Worm (Caenorhabditis elegans) whole organism, mixed stage, embryonic: ENCODE results near the gene gcl-1.

Experiments used
- ceh-83 ChIP-seq: fragments of 200-800 bp; sonication (Bioruptor generic); optimal IDR thresholded peaks from 2 replicates; lab custom pipeline; 2018; ENCODE audit warnings: mild to moderate bottlenecking, missing genetic modification characterization, missing compliant biosample characterization
- ces-1 ChIP-seq: fragments of 150-350 bp; optimal IDR thresholded peaks from 2 replicates; lab custom pipeline; 2014; ENCODE audit warnings: missing biosample characterization, missing genetic modification reagents, missing genetic modification characterization
- cnd-1 ChIP-seq: fragments of 200-800 bp; sonication (Bioruptor generic); optimal IDR thresholded peaks from 2 replicates; lab custom pipeline; 2018; ENCODE audit warnings: mild to moderate bottlenecking, missing genetic modification characterization, missing compliant biosample characterization
- elt-3 ChIP-seq: fragments of 150-350 bp; optimal IDR thresholded peaks from 2 replicates; lab custom pipeline; 2014; ENCODE audit warnings: missing biosample characterization, missing genetic modification characterization
- hlh-1 ChIP-seq: fragments of 150-350 bp; optimal IDR thresholded peaks from 2 replicates; lab custom pipeline; 2014; ENCODE audit warnings: missing biosample characterization, missing genetic modification reagents, missing genetic modification characterization
- lin-13 ChIP-seq: fragments of 150-350 bp; optimal IDR thresholded peaks from 2 replicates; lab custom pipeline; 2014; ENCODE audit warnings: missing biosample characterization, missing genetic modification characterization
- mab-5 ChIP-seq: fragments of 150-350 bp; optimal IDR thresholded peaks from 2 replicates; lab custom pipeline; 2014; ENCODE audit warnings: missing biosample characterization, missing genetic modification characterization
- nhr-76 ChIP-seq: sonication (generic microtip); optimal IDR thresholded peaks from 2 replicates; lab custom pipeline; 2017; ENCODE audit warnings: missing biosample characterization, missing genetic modification characterization
- pha-4 ChIP-seq: fragments of 150-350 bp; optimal IDR thresholded peaks from 2 replicates; lab custom pipeline; 2018; ENCODE audit warnings: missing biosample characterization, missing genetic modification reagents, missing genetic modification characterization
- snpc-4 ChIP-seq: fragments of 150-350 bp; optimal IDR thresholded peaks from 2 replicates; lab custom pipeline; 2014; ENCODE audit warnings: missing biosample characterization, missing genetic modification characterization
- sptf-1 ChIP-seq: sonication (generic microtip); optimal IDR thresholded peaks from 2 replicates; lab custom pipeline; 2017; ENCODE audit warnings: mild to moderate bottlenecking, missing genetic modification characterization, moderate library complexity, missing compliant biosample characterization
- unc-120 ChIP-seq: sonication (generic microtip); optimal IDR thresholded peaks from 2 replicates; lab custom pipeline; 2017; ENCODE audit warnings: missing genetic modification characterization, missing compliant biosample characterization; ENCODE audit not compliant: poor library complexity, severe bottlenecking
- unc-39 ChIP-seq: fragments of 150-350 bp; optimal IDR thresholded peaks from 2 replicates; lab custom pipeline; 2014; ENCODE audit warnings: missing biosample characterization, missing genetic modification characterization

ce11 chrIV:13408018-13408417 is 4.7 kb downstream of the gcl-1 start, which contains the start of gene Y62E10A.19:
- no peak for TF ChIP-seq ceh-83 (GFP tag; lab: Kevin White, UChicago)
- no peak for TF ChIP-seq snpc-4
- no peak for TF ChIP-seq unc-120 (tag; lab: Kevin White, UChicago)
- TF ChIP-seq pha-4 (tag; lab: Kevin White, UChicago), result no peak
- no peak for TF ChIP-seq cnd-1 (tag; lab: Kevin White, UChicago)
- no peak for TF ChIP-seq nhr-76 (tag; lab: Kevin White, UChicago)
- no peak for TF ChIP-seq mab-5
- no peak for TF ChIP-seq unc-39 (tag; lab: Kevin White, UChicago)
- no peak for TF ChIP-seq lin-13 (tag; lab: Kevin White, UChicago)
- no peak for TF ChIP-seq sptf-1 (tag; lab: Kevin White, UChicago)
- TF ChIP-seq hlh-1 (tag; lab: Kevin White, UChicago), result no peak
- TF ChIP-seq elt-3 (tag; lab: Kevin White, UChicago), result no peak
- TF ChIP-seq ces-1 (GFP tag; lab: Kevin White, UChicago), result no peak
